Worm (Caenorhabditis elegans): ENCODE results near the gene C03H5.7.

ce11 chrII:387844-388355, 7.9 kb downstream of the C03H5.7 start:
- TF ChIP-seq ceh-40 (GFP tag; IDR thresholded peaks at IDR 0.05): no peak
- TF ChIP-seq snpc-4 (GFP tag; optimal IDR thresholded peaks at IDR 0.05): no peak
- no peak for TF ChIP-seq snpc-4 (tag; optimal IDR thresholded peaks at IDR 0.05)
- TF ChIP-seq B0261.1 (tag; optimal IDR thresholded peaks at IDR 0.05): no peak
- TF ChIP-seq nhr-179 (tag; optimal IDR thresholded peaks at IDR 0.05): no peak
- no peak for TF ChIP-seq Y56A3A.18 (GFP tag; IDR thresholded peaks at IDR 0.05)
- no peak for TF ChIP-seq hrde-1 (tag; optimal IDR thresholded peaks at IDR 0.05; ENCODE audit: borderline replicate concordance)
- no peak for TF ChIP-seq nfya-2 (GFP tag; IDR thresholded peaks at IDR 0.05)
- no peak for TF ChIP-seq dpff-1 (tag; optimal IDR thresholded peaks at IDR 0.05)
- peak; percentile 46; the same call in 1 of the 2 replicates for TF ChIP-seq hmg-1.2 (GFP tag; IDR thresholded peaks at IDR 0.05)
